Worm (Caenorhabditis elegans) whole organism, late embryonic: Measurements from ENCODE around the gene Y7A5A.13.

ENCODE experiments used
- F13H6.1 ChIP-seq: sonication (generic microtip); optimal IDR thresholded peaks from 2 replicates; lab custom pipeline; 2016; ENCODE audit warnings: missing genetic modification characterization, missing compliant biosample characterization
- K02D7.2 ChIP-seq: sonication (generic microtip); optimal IDR thresholded peaks from 2 replicates; lab custom pipeline; 2017; ENCODE audit warnings: mild to moderate bottlenecking, missing genetic modification characterization, missing compliant biosample characterization
- K09A11.1 ChIP-seq: sonication (generic microtip); optimal IDR thresholded peaks from 2 replicates; lab custom pipeline; 2017; ENCODE audit warnings: antibody characterized with exemption, mild to moderate bottlenecking, missing genetic modification characterization, missing compliant biosample characterization; ENCODE audit not compliant: insufficient read depth
- ahr-1 ChIP-seq: sonication (generic microtip); optimal IDR thresholded peaks from 2 replicates; lab custom pipeline; 2016; ENCODE audit warnings: missing genetic modification characterization, missing compliant biosample characterization
- ceh-18 ChIP-seq: sonication (generic microtip); optimal IDR thresholded peaks from 2 replicates; lab custom pipeline; 2016; ENCODE audit warnings: missing genetic modification characterization, missing compliant biosample characterization
- ceh-19 ChIP-seq: fragments of 200-800 bp; sonication (Bioruptor generic); optimal IDR thresholded peaks from 2 replicates; lab custom pipeline; 2018; ENCODE audit warnings: mild to moderate bottlenecking, missing genetic modification characterization, missing compliant biosample characterization
- ceh-2 ChIP-seq: sonication (generic microtip); optimal IDR thresholded peaks from 2 replicates; lab custom pipeline; 2016; ENCODE audit warnings: missing genotype, missing genetic modification characterization, missing compliant biosample characterization
- ceh-22 ChIP-seq: sonication (generic microtip); optimal IDR thresholded peaks from 2 replicates; lab custom pipeline; 2017; ENCODE audit warnings: missing biosample characterization, missing genetic modification characterization
- ceh-24 ChIP-seq: sonication (generic microtip); optimal IDR thresholded peaks from 2 replicates; lab custom pipeline; 2016; ENCODE audit warnings: mild to moderate bottlenecking, missing genetic modification characterization, missing compliant biosample characterization
- ceh-30 ChIP-seq: fragments of 150-350 bp; optimal IDR thresholded peaks from 2 replicates; lab custom pipeline; 2014; ENCODE audit warnings: missing biosample characterization, missing genetic modification characterization
- ceh-48 ChIP-seq: sonication (generic microtip); optimal IDR thresholded peaks from 2 replicates; lab custom pipeline; 2016; ENCODE audit warnings: missing genetic modification characterization, inconsistent platforms, missing compliant biosample characterization
- ceh-6 ChIP-seq: fragments of 200-800 bp; sonication (Bioruptor generic); optimal IDR thresholded peaks from 2 replicates; lab custom pipeline; 2018; ENCODE audit warnings: mild to moderate bottlenecking, missing genetic modification characterization, missing compliant biosample characterization
- che-1 ChIP-seq: sonication (generic microtip); optimal IDR thresholded peaks from 2 replicates; lab custom pipeline; 2016; ENCODE audit warnings: mild to moderate bottlenecking, missing genetic modification characterization, missing compliant biosample characterization
- dmd-4 ChIP-seq: sonication (generic microtip); optimal IDR thresholded peaks from 2 replicates; lab custom pipeline; 2016; ENCODE audit warnings: borderline replicate concordance, missing genetic modification characterization, missing compliant biosample characterization
- elt-4 ChIP-seq: sonication (generic microtip); optimal IDR thresholded peaks from 2 replicates; lab custom pipeline; 2016; ENCODE audit warnings: missing genetic modification characterization, missing compliant biosample characterization
- fax-1 ChIP-seq: sonication (generic microtip); optimal IDR thresholded peaks from 2 replicates; lab custom pipeline; 2016; ENCODE audit warnings: missing genotype, missing genetic modification characterization, missing compliant biosample characterization
- gmeb-2 ChIP-seq: sonication (generic microtip); optimal IDR thresholded peaks from 2 replicates; lab custom pipeline; 2016; ENCODE audit warnings: missing genetic modification characterization, inconsistent platforms, missing compliant biosample characterization
- hlh-15 ChIP-seq: sonication (generic microtip); optimal IDR thresholded peaks from 2 replicates; lab custom pipeline; 2016; ENCODE audit warnings: missing genetic modification characterization, missing compliant biosample characterization
- hlh-8 ChIP-seq: sonication (generic microtip); optimal IDR thresholded peaks from 2 replicates; lab custom pipeline; 2016; ENCODE audit warnings: missing genotype, missing genetic modification characterization, missing compliant biosample characterization
- lim-6 ChIP-seq: sonication (generic microtip); optimal IDR thresholded peaks from 2 replicates; lab custom pipeline; 2016; ENCODE audit warnings: missing genetic modification characterization, missing compliant biosample characterization
- lin-11 ChIP-seq: fragments of 200-800 bp; sonication (Bioruptor generic); optimal IDR thresholded peaks from 2 replicates; lab custom pipeline; 2018; ENCODE audit warnings: mild to moderate bottlenecking, missing genetic modification characterization, missing compliant biosample characterization
- madf-2 ChIP-seq: sonication (generic microtip); optimal IDR thresholded peaks from 2 replicates; lab custom pipeline; 2017; ENCODE audit warnings: missing genetic modification characterization, missing compliant biosample characterization
- mec-3 ChIP-seq: sonication (generic microtip); optimal IDR thresholded peaks from 2 replicates; lab custom pipeline; 2016; ENCODE audit warnings: borderline replicate concordance, missing genetic modification characterization, missing compliant biosample characterization
- nfya-1 ChIP-seq: sonication (generic microtip); optimal IDR thresholded peaks from 2 replicates; lab custom pipeline; 2017; ENCODE audit warnings: missing genetic modification characterization, mild to moderate bottlenecking, missing compliant biosample characterization, antibody characterized with exemption, moderate library complexity
- npax-4 ChIP-seq: sonication (generic microtip); optimal IDR thresholded peaks from 2 replicates; lab custom pipeline; 2016; ENCODE audit warnings: missing genetic modification characterization, missing compliant biosample characterization
- pag-3 ChIP-seq: sonication (generic microtip); optimal IDR thresholded peaks from 2 replicates; lab custom pipeline; 2016; ENCODE audit warnings: missing compliant biosample characterization, missing genetic modification characterization, borderline replicate concordance
- pax-1 ChIP-seq: fragments of 150-350 bp; optimal IDR thresholded peaks from 2 replicates; lab custom pipeline; 2014; ENCODE audit warnings: missing biosample characterization, missing genetic modification characterization
- sdc-2 ChIP-seq: sonication (generic microtip); optimal IDR thresholded peaks from 2 replicates; lab custom pipeline; 2016; ENCODE audit warnings: missing genotype, missing genetic modification characterization, missing compliant biosample characterization
- sox-2 ChIP-seq: fragments of 200-800 bp; sonication (Bioruptor generic); IDR thresholded peaks from 2 replicates; pipeline ENCODE4 v1.3.6; 2022; ENCODE audit warnings: missing genetic modification reagents, missing genetic modification characterization, missing compliant biosample characterization
- unc-42 ChIP-seq: sonication (generic microtip); optimal IDR thresholded peaks from 2 replicates; lab custom pipeline; 2016; ENCODE audit warnings: missing genotype, missing genetic modification characterization, missing compliant biosample characterization
- ztf-16 ChIP-seq: sonication (generic microtip); optimal IDR thresholded peaks from 2 replicates; lab custom pipeline; 2017; ENCODE audit warnings: missing genetic modification characterization, missing compliant biosample characterization

Y7A5A.13 gene

DNA sequence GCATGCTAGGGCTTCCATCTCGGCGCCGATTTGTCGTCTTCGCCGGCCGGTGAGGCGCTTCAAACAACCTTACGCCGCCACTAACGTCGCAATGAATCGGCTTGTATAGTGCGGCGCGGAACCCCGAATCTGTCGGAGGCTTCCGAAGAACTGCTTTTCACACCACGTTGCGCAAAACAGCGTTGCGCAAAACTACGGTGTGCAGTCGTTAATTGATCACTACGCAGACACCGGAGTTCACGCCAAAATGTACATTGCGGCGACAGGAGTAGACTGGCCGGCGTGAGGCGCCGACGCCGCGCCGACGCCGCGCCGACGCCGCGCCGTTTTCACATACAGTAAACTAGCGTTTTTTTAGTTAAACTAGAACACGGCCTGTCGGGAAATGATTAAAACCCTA, 28.2 kb downstream of the Y7A5A.13 start:
- TF ChIP-seq ceh-19 (GFP tag; lab: Kevin White, UChicago) (no peak), lin-11 (tag; lab: Kevin White, UChicago) (no peak)

DNA sequence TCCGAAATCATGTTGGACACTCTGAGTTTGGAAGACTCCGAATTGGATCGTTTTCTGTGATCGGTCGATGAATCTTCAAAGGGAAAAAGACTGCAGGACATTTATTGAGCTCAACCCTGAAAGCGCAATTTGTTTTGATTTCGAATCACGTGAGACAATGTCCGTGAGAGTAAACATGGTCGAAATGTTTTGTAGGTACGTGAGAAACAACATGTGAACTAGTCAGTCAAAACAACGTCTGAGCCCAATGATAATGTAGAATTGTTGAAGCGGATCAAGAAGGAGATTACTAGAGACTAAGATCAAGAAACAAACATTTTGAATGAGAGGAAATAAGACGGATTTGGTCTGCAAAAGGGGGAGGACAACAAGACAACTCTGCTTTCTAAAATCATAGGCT, 30.4 kb downstream of the Y7A5A.13 start, which contains the start of gene Y7A5A.7:
Y7A5A.7 (minus strand) TSS at position 101 of the 400 bp plus-strand sequence.
- TF ChIP-seq dmd-4 (tag; lab: Kevin White, UChicago) (no peak), ceh-48 (tag; lab: Kevin White, UChicago) (no peak), npax-4 (tag; lab: Kevin White, UChicago) (no peak), fax-1 (no peak), ahr-1 (tag; lab: Kevin White, UChicago) (no peak), K02D7.2 (tag; lab: Kevin White, UChicago) (no peak), ztf-16 (tag; lab: Kevin White, UChicago) (no peak), ceh-18 (tag; lab: Kevin White, UChicago) (no peak), lin-11 (tag; lab: Kevin White, UChicago) (no peak), F13H6.1 (no peak), mec-3 (tag; lab: Kevin White, UChicago) (no peak)

DNA sequence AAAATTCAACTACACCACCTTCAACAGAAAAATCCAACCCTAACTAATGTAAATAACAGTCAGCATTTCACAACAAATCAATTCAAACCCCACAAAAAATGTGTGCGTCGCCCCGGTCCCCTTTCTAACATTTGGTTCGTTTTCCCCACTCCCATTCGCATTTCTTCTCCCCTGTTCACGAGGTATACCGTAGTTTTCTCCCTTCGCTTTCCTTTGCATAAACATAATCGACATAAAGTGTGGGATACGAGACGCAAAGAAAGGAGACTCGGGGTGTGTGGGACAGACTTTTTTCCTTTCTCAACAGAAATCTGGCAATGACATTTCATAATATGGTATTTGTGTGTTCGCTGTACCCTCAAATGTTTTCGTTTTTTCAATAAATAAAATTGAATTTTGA, 37.7 kb downstream of the Y7A5A.13 start:
- no peak for TF ChIP-seq ceh-48 (tag; lab: Kevin White, UChicago)
- peak; percentile 90 for TF ChIP-seq sdc-2 (tag; lab: Kevin White, UChicago)
- TF ChIP-seq, all 69 proteins: peak for 1

- TF ChIP-seq ceh-2, result no peak
- TF ChIP-seq npax-4 (tag; lab: Kevin White, UChicago), result no peak
- TF ChIP-seq gmeb-2 (tag; lab: Kevin White, UChicago), result no peak
- no peak for TF ChIP-seq dmd-4 (tag; lab: Kevin White, UChicago)
- no peak for TF ChIP-seq lim-6 (tag; lab: Kevin White, UChicago)
- no peak for TF ChIP-seq sdc-2 (tag; lab: Kevin White, UChicago)
- TF ChIP-seq ceh-48 (tag; lab: Kevin White, UChicago), result no peak
- TF ChIP-seq ceh-30, result no peak
- TF ChIP-seq ztf-16 (tag; lab: Kevin White, UChicago), result no peak
- no peak for TF ChIP-seq ceh-6 (GFP tag; lab: Kevin White, UChicago)
- TF ChIP-seq elt-4, result no peak
- TF ChIP-seq madf-2 (tag; lab: Kevin White, UChicago), result no peak
- TF ChIP-seq ceh-24 (tag; lab: Kevin White, UChicago), result no peak
- no peak for TF ChIP-seq hlh-8 (tag; lab: Kevin White, UChicago)
- TF ChIP-seq sox-2, result no peak
- no peak for TF ChIP-seq pag-3
These were observed 40.9 kb downstream of the Y7A5A.13 start for ce11 chrX:15814548-15814947.

DNA sequence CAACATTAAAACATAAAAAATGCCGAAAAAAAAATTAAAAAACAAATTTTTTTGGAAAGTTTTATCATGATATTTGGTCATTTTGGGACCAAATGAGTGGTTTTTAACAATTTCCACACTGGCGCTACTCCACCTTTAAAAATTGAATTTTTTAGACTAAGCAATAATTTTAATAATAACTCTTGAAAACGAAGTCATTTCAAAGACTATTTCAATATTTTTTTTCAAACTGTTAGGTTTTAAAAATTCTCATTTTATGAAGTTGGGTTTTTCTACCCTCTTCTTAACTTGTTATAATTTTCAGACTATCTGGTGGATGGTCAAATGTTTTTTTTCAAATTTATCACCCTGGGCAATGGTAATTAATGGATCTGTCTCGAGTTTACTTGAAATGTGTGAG, 48.5 kb downstream of the Y7A5A.13 start, which contains the start of gene Y7A5A.8:
Y7A5A.8 (plus strand) TSS at position 301 of the 400 bp plus-strand sequence.
- no peak for TF ChIP-seq nfya-1 (tag; lab: Kevin White, UChicago)
- no peak for TF ChIP-seq pax-1 (tag; lab: Kevin White, UChicago)
- no peak for TF ChIP-seq K09A11.1 (tag; lab: Kevin White, UChicago)
- no peak for TF ChIP-seq ceh-22 (tag; lab: Kevin White, UChicago)
- TF ChIP-seq ceh-24 (tag; lab: Kevin White, UChicago), result no peak
- TF ChIP-seq ceh-30, result no peak
- TF ChIP-seq che-1 (tag; lab: Kevin White, UChicago), result no peak
- no peak for TF ChIP-seq hlh-15 (tag; lab: Kevin White, UChicago)
- TF ChIP-seq unc-42 (tag; lab: Kevin White, UChicago), result no peak
- no peak for TF ChIP-seq ceh-2
- TF ChIP-seq sdc-2 (tag; lab: Kevin White, UChicago), result no peak
